Fruit fly (Drosophila melanogaster) whole organism, adult: Measurements from ENCODE around the gene Slh.

Experiments used
- CG11617 ChIP-seq: fragments of 200-800 bp; sonication (Bioruptor generic); optimal IDR thresholded peaks from 2 replicates; lab custom pipeline; 2017; ENCODE audit warnings: mild to moderate bottlenecking, missing biosample characterization, missing genetic modification reagents, missing genetic modification characterization
- CG12768 ChIP-seq: fragments of 200-800 bp; sonication (Bioruptor generic); optimal IDR thresholded peaks from 2 replicates; lab custom pipeline; 2017; ENCODE audit warnings: missing biosample characterization, missing genetic modification characterization, mild to moderate bottlenecking, moderate library complexity, missing genetic modification reagents
- CG14711 ChIP-seq: fragments of 200-800 bp; sonication (Bioruptor generic); optimal IDR thresholded peaks from 2 replicates; lab custom pipeline; 2018; ENCODE audit warnings: missing biosample characterization, mild to moderate bottlenecking, missing genetic modification characterization, moderate library complexity
- CG1620 ChIP-seq: fragments of 200-800 bp; sonication (Bioruptor generic); optimal IDR thresholded peaks from 2 replicates; lab custom pipeline; 2016; ENCODE audit warnings: missing biosample characterization, missing genetic modification characterization
- CG33017 ChIP-seq: fragments of 200-800 bp; sonication (Bioruptor generic); optimal IDR thresholded peaks from 2 replicates; lab custom pipeline; 2018; ENCODE audit warnings: missing biosample characterization, mild to moderate bottlenecking, missing genetic modification characterization, moderate library complexity
- CG5204 ChIP-seq: fragments of 200-800 bp; sonication (Bioruptor generic); optimal IDR thresholded peaks from 2 replicates; lab custom pipeline; 2016; ENCODE audit warnings: missing biosample characterization, missing genetic modification characterization
- CG7045 ChIP-seq: fragments of 200-800 bp; sonication (Bioruptor generic); optimal IDR thresholded peaks from 2 replicates; lab custom pipeline; 2017; ENCODE audit warnings: missing biosample characterization, mild to moderate bottlenecking, missing genetic modification characterization
- CG7101 ChIP-seq: fragments of 200-800 bp; sonication (Bioruptor generic); optimal IDR thresholded peaks from 2 replicates; lab custom pipeline; 2018; ENCODE audit warnings: missing biosample characterization, mild to moderate bottlenecking, missing genetic modification characterization, moderate library complexity
- Clk ChIP-seq: fragments of 200-800 bp; sonication (Bioruptor generic); optimal IDR thresholded peaks from 2 replicates; lab custom pipeline; 2017; ENCODE audit warnings: missing biosample characterization, missing genetic modification characterization
- Crg-1 ChIP-seq: fragments of 200-800 bp; sonication (Bioruptor generic); optimal IDR thresholded peaks from 2 replicates; lab custom pipeline; 2016; ENCODE audit warnings: missing biosample characterization, missing genetic modification characterization
- Hr96 ChIP-seq: fragments of 200-800 bp; sonication (Bioruptor generic); optimal IDR thresholded peaks from 2 replicates; lab custom pipeline; 2016; ENCODE audit warnings: missing biosample characterization, missing genetic modification characterization
- Mnt ChIP-seq: fragments of 200-800 bp; sonication (Bioruptor generic); optimal IDR thresholded peaks from 2 replicates; lab custom pipeline; 2016; ENCODE audit warnings: missing biosample characterization, mild to moderate bottlenecking, missing genetic modification characterization
- bab1 ChIP-seq: fragments of 200-800 bp; sonication (Bioruptor generic); optimal IDR thresholded peaks from 3 replicates; lab custom pipeline; 2019; ENCODE audit warnings: missing biosample characterization, mild to moderate bottlenecking, missing genetic modification characterization, moderate library complexity
- cic ChIP-seq: fragments of 200-800 bp; sonication (Bioruptor generic); optimal IDR thresholded peaks from 2 replicates; lab custom pipeline; 2017; ENCODE audit warnings: missing biosample characterization, mild to moderate bottlenecking, missing genetic modification characterization, moderate library complexity
- cnc ChIP-seq, 2 experiments: fragments of >200 bp; optimal IDR thresholded peaks; 2 replicates each; lab custom pipeline; 2017
- kay ChIP-seq: fragments of 200-800 bp; sonication (Bioruptor generic); peaks from one replicate; lab custom pipeline; 2016; ENCODE audit warnings: missing biosample characterization, missing genetic modification characterization, borderline replicate concordance
- ovo ChIP-seq: fragments of 200-800 bp; sonication (Bioruptor generic); optimal IDR thresholded peaks from 2 replicates; lab custom pipeline; 2016; ENCODE audit warnings: missing biosample characterization, missing genetic modification characterization
- pad ChIP-seq: fragments of 200-800 bp; sonication (Bioruptor generic); optimal IDR thresholded peaks from 3 replicates; lab custom pipeline; 2017; ENCODE audit warnings: missing biosample characterization, missing genetic modification characterization, mild to moderate bottlenecking, moderate library complexity, missing genetic modification reagents
- tj ChIP-seq: fragments of 200-800 bp; sonication (Bioruptor generic); optimal IDR thresholded peaks from 3 replicates; lab custom pipeline; 2017; ENCODE audit warnings: missing biosample characterization, mild to moderate bottlenecking, missing genetic modification characterization, moderate library complexity
- toe ChIP-seq: fragments of 200-800 bp; sonication (Bioruptor generic); optimal IDR thresholded peaks from 2 replicates; lab custom pipeline; 2016; ENCODE audit warnings: missing biosample characterization, missing genetic modification characterization

Gene Slh

dm6 chr2L:2456516-2457392 is 35.7 kb downstream of the Slh start:
- TF ChIP-seq CG12768 (GFP tag; lab: Kevin White, UChicago) (no peak), Hr96 (GFP tag; lab: Kevin White, UChicago) (no peak), CG14711 (tag; lab: Kevin White, UChicago) (no peak), cnc (optimal IDR thresholded peaks at IDR 0.05; lab: Kevin White, UChicago) (no peak), CG1620 (GFP tag; lab: Kevin White, UChicago) (no peak), tj (GFP tag; lab: Kevin White, UChicago) (no peak), ovo (GFP tag; lab: Kevin White, UChicago) (no peak), kay (GFP tag; lab: Kevin White, UChicago) (no peak), bab1 (no peak), Crg-1 (GFP tag; lab: Kevin White, UChicago) (no peak), CG7045 (GFP tag; lab: Kevin White, UChicago) (no peak), Mnt (GFP tag; lab: Kevin White, UChicago) (no peak), CG7101 (tag; lab: Kevin White, UChicago) (no peak), pad (GFP tag; lab: Kevin White, UChicago) (no peak), CG5204 (GFP tag; lab: Kevin White, UChicago) (no peak), cic (GFP tag; lab: Kevin White, UChicago) (no peak)

- no peak for TF ChIP-seq cic (GFP tag; lab: Kevin White, UChicago)
- TF ChIP-seq CG12768 (GFP tag; lab: Kevin White, UChicago): no peak
- TF ChIP-seq kay (GFP tag; lab: Kevin White, UChicago): no peak
- TF ChIP-seq cnc (optimal IDR thresholded peaks at IDR 0.05; lab: Kevin White, UChicago): no peak
- TF ChIP-seq toe (GFP tag; lab: Kevin White, UChicago): no peak
- no peak for TF ChIP-seq Mnt (GFP tag; lab: Kevin White, UChicago)
- TF ChIP-seq Crg-1 (GFP tag; lab: Kevin White, UChicago): no peak
- TF ChIP-seq ovo (GFP tag; lab: Kevin White, UChicago): no peak
- no peak for TF ChIP-seq CG11617 (GFP tag; lab: Kevin White, UChicago)
- TF ChIP-seq CG33017 (tag; lab: Kevin White, UChicago): no peak
- no peak for TF ChIP-seq Clk (GFP tag; lab: Kevin White, UChicago)
- no peak for TF ChIP-seq CG7045 (GFP tag; lab: Kevin White, UChicago)
- TF ChIP-seq tj (GFP tag; lab: Kevin White, UChicago): no peak
- no peak for TF ChIP-seq bab1
- no peak for TF ChIP-seq CG5204 (GFP tag; lab: Kevin White, UChicago)
- TF ChIP-seq pad (GFP tag; lab: Kevin White, UChicago): no peak
Measured at dm6 chr2L:2454644-2455043, 37.8 kb downstream of the Slh start.

- TF ChIP-seq cnc (optimal IDR thresholded peaks at IDR 0.05; lab: Kevin White, UChicago) (no peak), CG11617 (GFP tag; lab: Kevin White, UChicago) (no peak), Crg-1 (GFP tag; lab: Kevin White, UChicago) (no peak), Clk (GFP tag; lab: Kevin White, UChicago) (no peak), pad (GFP tag; lab: Kevin White, UChicago) (no peak), toe (GFP tag; lab: Kevin White, UChicago) (no peak), ovo (GFP tag; lab: Kevin White, UChicago) (no peak), CG33017 (tag; lab: Kevin White, UChicago) (no peak), kay (GFP tag; lab: Kevin White, UChicago) (no peak), CG7101 (tag; lab: Kevin White, UChicago) (no peak), Mnt (GFP tag; lab: Kevin White, UChicago) (no peak), CG14711 (tag; lab: Kevin White, UChicago) (no peak), bab1 (no peak), tj (GFP tag; lab: Kevin White, UChicago) (no peak), CG5204 (GFP tag; lab: Kevin White, UChicago) (no peak), CG12768 (GFP tag; lab: Kevin White, UChicago) (no peak), CG7045 (GFP tag; lab: Kevin White, UChicago) (no peak), Hr96 (GFP tag; lab: Kevin White, UChicago) (no peak), CG1620 (GFP tag; lab: Kevin White, UChicago) (no peak)
Measured at dm6 chr2L:2453818-2454217, 38.7 kb downstream of the Slh start.

dm6 chr2L:2450723-2451379 is 41.6 kb downstream of the Slh start:
- TF ChIP-seq Crg-1 (GFP tag; lab: Kevin White, UChicago): no peak
- no peak for TF ChIP-seq pad (GFP tag; lab: Kevin White, UChicago)
- no peak for TF ChIP-seq CG7101 (tag; lab: Kevin White, UChicago)
- no peak for TF ChIP-seq CG11617 (GFP tag; lab: Kevin White, UChicago)
- no peak for TF ChIP-seq tj (GFP tag; lab: Kevin White, UChicago)
- no peak for TF ChIP-seq toe (GFP tag; lab: Kevin White, UChicago)
- TF ChIP-seq CG7045 (GFP tag; lab: Kevin White, UChicago): no peak
- no peak for TF ChIP-seq CG12768 (GFP tag; lab: Kevin White, UChicago)
- TF ChIP-seq Mnt (GFP tag; lab: Kevin White, UChicago): no peak

- TF ChIP-seq kay (GFP tag; lab: Kevin White, UChicago) (no peak), CG33017 (tag; lab: Kevin White, UChicago) (no peak), tj (GFP tag; lab: Kevin White, UChicago) (no peak), CG7101 (tag; lab: Kevin White, UChicago) (no peak)
Measured at dm6 chr2L:2449665-2450064, 42.8 kb downstream of the Slh start.
